Worm (Caenorhabditis elegans) whole organism, young adult: ENCODE data around the gene T01E8.1.

Source experiments
- B0019.2 ChIP-seq: fragments of 200-800 bp; sonication (Bioruptor generic); conservative IDR thresholded peaks from 2 replicates; pipeline ENCODE4 v1.3.6; 2022; ENCODE audit warnings: missing genetic modification reagents, missing genetic modification characterization, missing compliant biosample characterization
- B0261.1 ChIP-seq: sonication (generic microtip); optimal IDR thresholded peaks from 2 replicates; lab custom pipeline; 2016; ENCODE audit warnings: mild to moderate bottlenecking, missing genetic modification characterization, moderate library complexity, missing compliant biosample characterization
- C17E4.6 ChIP-seq: fragments of 200-800 bp; sonication (Bioruptor generic); IDR thresholded peaks from 2 replicates; pipeline ENCODE4 v1.3.6; 2022; ENCODE audit warnings: missing genetic modification reagents, missing genetic modification characterization, missing compliant biosample characterization
- F23B12.7 ChIP-seq: sonication (generic microtip); optimal IDR thresholded peaks from 2 replicates; lab custom pipeline; 2017; ENCODE audit warnings: missing genetic modification characterization, mild to moderate bottlenecking, missing compliant biosample characterization, antibody characterized with exemption, moderate library complexity; ENCODE audit not compliant: insufficient read depth
- K12H6.12 ChIP-seq: fragments of 200-800 bp; sonication (Bioruptor generic); optimal IDR thresholded peaks from 2 replicates; lab custom pipeline; 2018; ENCODE audit warnings: mild to moderate bottlenecking, missing genetic modification characterization, missing compliant biosample characterization
- Y53G8AR.9 ChIP-seq: fragments of 200-800 bp; sonication (Bioruptor generic); conservative IDR thresholded peaks from 2 replicates; pipeline ENCODE4 v1.3.6; 2022; ENCODE audit warnings: missing genetic modification reagents, missing genetic modification characterization, missing compliant biosample characterization
- Y67H2A.10 ChIP-seq: fragments of 200-800 bp; sonication (Bioruptor generic); conservative IDR thresholded peaks from 2 replicates; pipeline ENCODE4 v1.3.6; 2022; ENCODE audit warnings: missing genetic modification reagents, missing genetic modification characterization, missing compliant biosample characterization
- Y79H2A.3 ChIP-seq: fragments of 200-800 bp; sonication (Bioruptor generic); conservative IDR thresholded peaks from 2 replicates; pipeline ENCODE4 v1.3.6; 2022; ENCODE audit warnings: missing genetic modification reagents, missing genetic modification characterization, missing compliant biosample characterization
- ZK185.1 ChIP-seq: sonication (generic microtip); optimal IDR thresholded peaks from 2 replicates; lab custom pipeline; 2016; ENCODE audit warnings: mild to moderate bottlenecking, missing genetic modification characterization, missing compliant biosample characterization; ENCODE audit not compliant: poor library complexity, severe bottlenecking
- aptf-3 ChIP-seq: fragments of 200-800 bp; sonication (Bioruptor generic); IDR thresholded peaks from 2 replicates; pipeline ENCODE4 v1.3.6; 2022; ENCODE audit warnings: missing genetic modification characterization, missing compliant biosample characterization
- attf-6 ChIP-seq: fragments of 200-800 bp; sonication (Bioruptor generic); IDR thresholded peaks from 2 replicates; pipeline ENCODE4 v1.3.6; 2022; ENCODE audit warnings: missing genetic modification reagents, missing genetic modification characterization, missing compliant biosample characterization
- cebp-1 ChIP-seq, 2 experiments: fragments of 200-800 bp in 1 of 2; sonication (Bioruptor generic) in 1 of 2; sonication (generic microtip) in 1 of 2; IDR thresholded peaks in 1 of 2; optimal IDR thresholded peaks in 1 of 2; 2 replicates each; pipeline versions ENCODE4 v1.3.6 to Lab custom; 2017 to 2022; ENCODE audit warnings: missing compliant biosample characterization in 2 of 2, missing genetic modification characterization in 2 of 2, mild to moderate bottlenecking in 1 of 2, missing genetic modification reagents in 1 of 2, moderate library complexity in 1 of 2
- cebp-2 ChIP-seq: fragments of 200-800 bp; sonication (Bioruptor generic); IDR thresholded peaks from 2 replicates; pipeline ENCODE4 v1.3.6; 2022; ENCODE audit warnings: missing genetic modification characterization, missing compliant biosample characterization
- ceh-40 ChIP-seq: fragments of 200-800 bp; sonication (Bioruptor generic); IDR thresholded peaks from 2 replicates; pipeline ENCODE4 v1.3.6; 2022; ENCODE audit warnings: missing genetic modification characterization, missing compliant biosample characterization
- ceh-58 ChIP-seq: fragments of 200-800 bp; sonication (Bioruptor generic); IDR thresholded peaks from 2 replicates; pipeline ENCODE4 v1.3.6; 2022; ENCODE audit warnings: missing genetic modification characterization, missing compliant biosample characterization
- ceh-91 ChIP-seq: fragments of 200-800 bp; sonication (Bioruptor generic); IDR thresholded peaks from 2 replicates; pipeline ENCODE4 v1.3.6; 2022; ENCODE audit warnings: missing genetic modification reagents, missing genetic modification characterization, missing compliant biosample characterization
- dox-1 ChIP-seq: fragments of 200-800 bp; sonication (Bioruptor generic); IDR thresholded peaks from 2 replicates; pipeline ENCODE4 v1.3.6; 2022; ENCODE audit warnings: missing genetic modification reagents, missing genetic modification characterization, missing compliant biosample characterization
- dpl-1 ChIP-seq: fragments of 150-350 bp; optimal IDR thresholded peaks from 2 replicates; lab custom pipeline; 2014; ENCODE audit warnings: missing biosample characterization, missing genetic modification reagents, missing genetic modification characterization
- egl-44 ChIP-seq: fragments of 200-800 bp; sonication (Bioruptor generic); IDR thresholded peaks from 2 replicates; pipeline ENCODE4 v1.3.6; 2022; ENCODE audit warnings: missing genetic modification reagents, missing genetic modification characterization, missing compliant biosample characterization
- egrh-3 ChIP-seq: fragments of 200-800 bp; sonication (Bioruptor generic); IDR thresholded peaks from 2 replicates; pipeline ENCODE4 v1.3.6; 2022; ENCODE audit warnings: missing genetic modification reagents, missing genetic modification characterization, missing compliant biosample characterization
- hmg-20 ChIP-seq: fragments of 200-800 bp; sonication (Bioruptor generic); IDR thresholded peaks from 2 replicates; pipeline ENCODE4 v1.3.6; 2022; ENCODE audit warnings: missing genetic modification reagents, missing genetic modification characterization, missing compliant biosample characterization
- hrde-1 ChIP-seq: sonication (generic microtip); optimal IDR thresholded peaks from 2 replicates; lab custom pipeline; 2016; ENCODE audit warnings: missing genetic modification characterization, mild to moderate bottlenecking, missing compliant biosample characterization, moderate library complexity, missing genotype, missing genetic modification reagents, borderline replicate concordance
- hsf-1 ChIP-seq: fragments of 200-800 bp; sonication (Bioruptor generic); IDR thresholded peaks from 2 replicates; pipeline ENCODE4 v1.3.6; 2022; ENCODE audit warnings: missing genetic modification reagents, missing genetic modification characterization, missing compliant biosample characterization
- lag-1 ChIP-seq: fragments of 200-800 bp; sonication (Bioruptor generic); IDR thresholded peaks from 2 replicates; pipeline ENCODE4 v1.3.6; 2022; ENCODE audit warnings: missing genetic modification reagents, missing genetic modification characterization, missing compliant biosample characterization
- lin-35 ChIP-seq, 3 experiments: fragments of 150-350 bp in 2 of 3; sonication (generic microtip) in 1 of 3; optimal IDR thresholded peaks; 2 replicates each; lab custom pipeline; 2014 to 2018; ENCODE audit warnings: missing biosample characterization in 3 of 3, missing genetic modification characterization in 3 of 3, missing genetic modification reagents in 3 of 3
- lin-40 ChIP-seq: sonication (generic microtip); optimal IDR thresholded peaks from 2 replicates; lab custom pipeline; 2016; ENCODE audit warnings: missing genetic modification characterization, mild to moderate bottlenecking, missing compliant biosample characterization, missing genotype, missing genetic modification reagents
- lin-54 ChIP-seq: fragments of 200-800 bp; sonication (Bioruptor generic); optimal IDR thresholded peaks from 2 replicates; lab custom pipeline; 2018; ENCODE audit warnings: mild to moderate bottlenecking, missing genetic modification characterization, missing compliant biosample characterization
- lsl-1 ChIP-seq: fragments of 200-800 bp; sonication (Bioruptor generic); optimal IDR thresholded peaks from 2 replicates; lab custom pipeline; 2018; ENCODE audit warnings: mild to moderate bottlenecking, missing genetic modification characterization, moderate library complexity, missing compliant biosample characterization
- lsy-27 ChIP-seq: sonication (generic microtip); optimal IDR thresholded peaks from 2 replicates; lab custom pipeline; 2017; ENCODE audit warnings: missing genetic modification characterization, mild to moderate bottlenecking, missing compliant biosample characterization, antibody characterized with exemption, missing genotype, borderline replicate concordance; ENCODE audit not compliant: insufficient read depth
- nfya-1 ChIP-seq: sonication (generic microtip); optimal IDR thresholded peaks from 2 replicates; lab custom pipeline; 2017; ENCODE audit warnings: antibody characterized with exemption, missing compliant biosample characterization, missing genetic modification characterization, borderline replicate concordance; ENCODE audit not compliant: insufficient read depth
- nfya-2 ChIP-seq: fragments of 200-800 bp; sonication (Bioruptor generic); IDR thresholded peaks from 2 replicates; pipeline ENCODE4 v1.3.6; 2022; ENCODE audit warnings: missing genetic modification reagents, missing genetic modification characterization, missing compliant biosample characterization
- nhr-120 ChIP-seq: fragments of 200-800 bp; sonication (Bioruptor generic); IDR thresholded peaks from 2 replicates; pipeline ENCODE4 v1.3.6; 2022; ENCODE audit warnings: missing genetic modification characterization, missing compliant biosample characterization
- nhr-80 ChIP-seq: sonication (generic microtip); optimal IDR thresholded peaks from 2 replicates; lab custom pipeline; 2016; ENCODE audit warnings: missing genetic modification characterization, missing compliant biosample characterization
- nhr-90 ChIP-seq: sonication (generic microtip); optimal IDR thresholded peaks from 2 replicates; lab custom pipeline; 2016; ENCODE audit warnings: missing genotype, mild to moderate bottlenecking, missing genetic modification characterization, missing compliant biosample characterization
- pbrm-1 ChIP-seq: fragments of 200-800 bp; sonication (Bioruptor generic); IDR thresholded peaks from 2 replicates; pipeline ENCODE4 v1.3.6; 2022; ENCODE audit warnings: missing genetic modification reagents, missing genetic modification characterization, missing compliant biosample characterization
- rec-8 ChIP-seq, 2 experiments: sonication (generic microtip); optimal IDR thresholded peaks; 2 replicates each; lab custom pipeline; 2016; ENCODE audit warnings: mild to moderate bottlenecking in 2 of 2, missing genetic modification characterization in 2 of 2, missing genetic modification reagents in 2 of 2, missing genotype in 2 of 2, missing biosample characterization in 1 of 2, missing compliant biosample characterization in 1 of 2, moderate library complexity in 1 of 2
- rpc-1 ChIP-seq, 2 experiments: fragments of 150-350 bp in 1 of 2; sonication (generic microtip) in 1 of 2; optimal IDR thresholded peaks; 2 replicates each; lab custom pipeline; 2014 to 2018; ENCODE audit warnings: missing biosample characterization in 1 of 2, missing genetic modification characterization in 1 of 2, missing genetic modification reagents in 1 of 2, missing genotype in 1 of 2
- sea-2 ChIP-seq: fragments of 200-800 bp; sonication (Bioruptor generic); IDR thresholded peaks from 2 replicates; pipeline ENCODE4 v1.3.6; 2022; ENCODE audit warnings: missing genetic modification characterization, missing compliant biosample characterization
- tbx-9 ChIP-seq: sonication (generic microtip); optimal IDR thresholded peaks from 2 replicates; lab custom pipeline; 2016; ENCODE audit warnings: borderline replicate concordance, missing genetic modification characterization, inconsistent platforms, missing compliant biosample characterization
- tlf-1 ChIP-seq: fragments of 200-800 bp; sonication (Bioruptor generic); optimal IDR thresholded peaks from 2 replicates; lab custom pipeline; 2018; ENCODE audit warnings: mild to moderate bottlenecking, missing genetic modification characterization, missing compliant biosample characterization
- xnd-1 ChIP-seq: sonication (generic microtip); optimal IDR thresholded peaks from 2 replicates; lab custom pipeline; 2016; ENCODE audit warnings: missing genotype, missing genetic modification reagents, missing genetic modification characterization, missing compliant biosample characterization
- zim-3 ChIP-seq: sonication (generic microtip); optimal IDR thresholded peaks from 2 replicates; lab custom pipeline; 2017; ENCODE audit warnings: mild to moderate bottlenecking, missing genetic modification characterization, moderate library complexity, missing compliant biosample characterization
- ztf-26 ChIP-seq: sonication (generic microtip); optimal IDR thresholded peaks from 2 replicates; lab custom pipeline; 2017; ENCODE audit warnings: missing genetic modification characterization, missing compliant biosample characterization
- ztf-28 ChIP-seq: fragments of 200-800 bp; sonication (Bioruptor generic); IDR thresholded peaks from 2 replicates; pipeline ENCODE4 v1.3.6; 2022; ENCODE audit warnings: missing genetic modification reagents, missing genetic modification characterization, missing compliant biosample characterization

Gene T01E8.1

ce11 chrII:10248355-10249041, 42.0 kb downstream of the T01E8.1 start, which contains the start of gene atad-3 (continued):
- peak; percentile 79 for TF ChIP-seq K12H6.12 (tag; lab: Kevin White, UChicago)
- peak; percentile 73 for TF ChIP-seq lin-40 (tag; lab: Kevin White, UChicago)
- peak; percentile 87 for TF ChIP-seq hmg-20 (GFP tag; lab: Robert Waterston, UW)
- peak; percentile 98 for TF ChIP-seq ztf-28 (GFP tag; lab: Robert Waterston, UW)
- TF ChIP-seq ZK185.1 (tag; lab: Kevin White, UChicago) = peak; percentile 86
- TF ChIP-seq nfya-1 (tag; lab: Kevin White, UChicago) = no peak
- TF ChIP-seq ceh-40 (GFP tag; lab: Robert Waterston, UW) = peak; percentile 78; the same call in 1 of the 2 replicates
- no peak for TF ChIP-seq nfya-2 (GFP tag; lab: Robert Waterston, UW)
- peak; percentile 66 for TF ChIP-seq lsl-1 (GFP tag; lab: Kevin White, UChicago)
- 0 out of 2 replicates have a peak, but pooled peaks have one; percentile 68 for TF ChIP-seq lag-1
- peak; percentile 66 for TF ChIP-seq zim-3 (tag; lab: Kevin White, UChicago)
- peak; percentile 80; the same call in 1 of the 2 replicates for TF ChIP-seq hsf-1 (GFP tag; lab: Robert Waterston, UW)
- peak; percentile 98 for TF ChIP-seq pbrm-1
- TF ChIP-seq aptf-3 (GFP tag; lab: Robert Waterston, UW) = no peak
- TF ChIP-seq B0019.2 (GFP tag; lab: Robert Waterston, UW) = peak; percentile 95
- peak; percentile 63; the same call in 1 of the 2 replicates for TF ChIP-seq attf-6 (GFP tag; lab: Robert Waterston, UW)
- peak; percentile 37 for TF ChIP-seq nhr-90 (tag; lab: Kevin White, UChicago)
- peak; percentile 90 for TF ChIP-seq egrh-3
- TF ChIP-seq cebp-1 (GFP tag; IDR thresholded peaks at IDR 0.05; lab: Robert Waterston, UW) = peak; percentile 89
- peak; percentile 86 for TF ChIP-seq cebp-1 (tag; optimal IDR thresholded peaks at IDR 0.05; lab: Kevin White, UChicago)
- peak; percentile 93 for TF ChIP-seq ceh-91 (GFP tag; lab: Robert Waterston, UW)
- TF ChIP-seq Y79H2A.3 (GFP tag; lab: Robert Waterston, UW) = peak; percentile 88
- TF ChIP-seq rpc-1 (optimal IDR thresholded peaks at IDR 0.05; lab: Kevin White, UChicago) = no peak
- TF ChIP-seq rpc-1 (tag; optimal IDR thresholded peaks at IDR 0.05; lab: Kevin White, UChicago) = no peak
- TF ChIP-seq ceh-58 (GFP tag; lab: Robert Waterston, UW) = no peak
- TF ChIP-seq lin-54 (GFP tag; lab: Kevin White, UChicago) = peak; percentile 90
- TF ChIP-seq dox-1 (GFP tag; lab: Robert Waterston, UW) = peak; percentile 98
- no peak for TF ChIP-seq tbx-9
- TF ChIP-seq dpl-1 = peak; percentile 24
- TF ChIP-seq egl-44 = peak; percentile 85
- peak; percentile 65 for TF ChIP-seq tlf-1 (GFP tag; lab: Kevin White, UChicago)
- TF ChIP-seq F23B12.7 (tag; lab: Kevin White, UChicago) = peak; percentile 34
- TF ChIP-seq hrde-1 = peak; percentile 33
- peak; percentile 68; the same call in 1 of the 2 replicates for TF ChIP-seq cebp-2 (GFP tag; lab: Robert Waterston, UW)
- TF ChIP-seq Y67H2A.10 (GFP tag; lab: Robert Waterston, UW) = peak; percentile 95
- TF ChIP-seq nhr-120 (GFP tag; lab: Robert Waterston, UW) = no peak
- no peak for TF ChIP-seq xnd-1 (tag; lab: Kevin White, UChicago)
- peak; percentile 63 for TF ChIP-seq nhr-80
- TF ChIP-seq lin-35 (GFP tag; optimal IDR thresholded peaks at IDR 0.05; lab: Kevin White, UChicago) = peak in 2 of 3 experiments; percentile 58 to 83
- TF ChIP-seq Y53G8AR.9 = peak; percentile 95
- peak; percentile 10 for TF ChIP-seq B0261.1 (tag; lab: Kevin White, UChicago)
- 0 out of 2 replicates have a peak, but pooled peaks have one; percentile 22 for TF ChIP-seq sea-2 (GFP tag; lab: Robert Waterston, UW)
- no peak for TF ChIP-seq lsy-27 (tag; lab: Kevin White, UChicago)
- TF ChIP-seq C17E4.6 = peak; percentile 90
- peak; percentile 23 to 49 for TF ChIP-seq rec-8 (tag; optimal IDR thresholded peaks at IDR 0.05; lab: Kevin White, UChicago)
- TF ChIP-seq ztf-26 (tag; lab: Kevin White, UChicago) = peak; percentile 33
- TF ChIP-seq, all 124 proteins: peak for 84
